Worm (Caenorhabditis elegans) whole organism, midembryonic: Measurements from ENCODE around the gene K02D10.8.

Experiments used
- T22C8.4 ChIP-seq: fragments of 200-800 bp; sonication (Bioruptor generic); IDR thresholded peaks from 2 replicates; pipeline ENCODE4 v1.3.6; 2022; ENCODE audit warnings: missing genetic modification characterization, missing compliant biosample characterization
- cog-1 ChIP-seq: sonication (generic microtip); optimal IDR thresholded peaks from 2 replicates; lab custom pipeline; 2016; ENCODE audit warnings: missing genetic modification characterization, missing compliant biosample characterization
- klf-2 ChIP-seq: fragments of 200-800 bp; sonication (Bioruptor generic); conservative IDR thresholded peaks from 2 replicates; pipeline ENCODE4 v1.3.6; 2022; ENCODE audit warnings: missing genetic modification reagents, missing genetic modification characterization, missing compliant biosample characterization
- ref-1 ChIP-seq: fragments of 200-800 bp; sonication (Bioruptor generic); conservative IDR thresholded peaks from 2 replicates; pipeline ENCODE4 v1.3.6; 2022; ENCODE audit warnings: missing genetic modification reagents, missing genetic modification characterization, missing compliant biosample characterization
- tab-1 ChIP-seq: fragments of 200-800 bp; sonication (Bioruptor generic); IDR thresholded peaks from 2 replicates; pipeline ENCODE4 v1.3.6; 2022; ENCODE audit warnings: missing genetic modification characterization, missing compliant biosample characterization

- TF ChIP-seq klf-2 (GFP tag; lab: Robert Waterston, UW) (no peak), ref-1 (GFP tag; lab: Robert Waterston, UW) (no peak), tab-1 (GFP tag; lab: Robert Waterston, UW) (no peak), cog-1 (tag; lab: Kevin White, UChicago) (no peak), T22C8.4 (GFP tag; lab: Robert Waterston, UW) (no peak)
Observed at ce11 chrIII:8749487-8749886, 36.7 kb upstream of the K02D10.8 start, which contains the start of gene sma-2.
